Worm (Caenorhabditis elegans) whole organism, early embryonic: ENCODE measurements around the gene doxa-1.

Source experiments
- B0310.2 ChIP-seq: sonication (generic microtip); optimal IDR thresholded peaks from 2 replicates; lab custom pipeline; 2016; ENCODE audit warnings: mild to moderate bottlenecking, missing genetic modification characterization, missing compliant biosample characterization
- F13C5.2 ChIP-seq: sonication (generic microtip); optimal IDR thresholded peaks from 2 replicates; lab custom pipeline; 2017; ENCODE audit warnings: mild to moderate bottlenecking, missing genetic modification characterization, inconsistent platforms, missing compliant biosample characterization
- aly-1 ChIP-seq: sonication (generic microtip); optimal IDR thresholded peaks from 2 replicates; lab custom pipeline; 2016; ENCODE audit warnings: missing genetic modification characterization, missing compliant biosample characterization
- ama-1 ChIP-seq: fragments of 150-350 bp; optimal IDR thresholded peaks from 2 replicates; lab custom pipeline; 2014
- ceh-13 ChIP-seq: fragments of 200-800 bp; sonication (Bioruptor generic); optimal IDR thresholded peaks from 2 replicates; lab custom pipeline; 2018; ENCODE audit warnings: mild to moderate bottlenecking, missing genetic modification characterization, missing compliant biosample characterization
- ceh-36 ChIP-seq: sonication (generic microtip); optimal IDR thresholded peaks from 2 replicates; lab custom pipeline; 2016; ENCODE audit warnings: missing genetic modification characterization, inconsistent platforms, missing compliant biosample characterization
- ets-7 ChIP-seq: sonication (generic microtip); optimal IDR thresholded peaks from 2 replicates; lab custom pipeline; 2016; ENCODE audit warnings: missing genotype, missing genetic modification characterization, missing compliant biosample characterization
- flt-1 ChIP-seq: fragments of 200-800 bp; sonication (Bioruptor generic); IDR thresholded peaks from 2 replicates; pipeline ENCODE4 v1.3.6; 2022; ENCODE audit warnings: missing genetic modification characterization, missing compliant biosample characterization
- hmbx-1 ChIP-seq: sonication (generic microtip); optimal IDR thresholded peaks from 2 replicates; lab custom pipeline; 2016; ENCODE audit warnings: mild to moderate bottlenecking, missing genetic modification characterization, missing compliant biosample characterization
- hmg-4 ChIP-seq: fragments of 200-800 bp; sonication (Bioruptor generic); optimal IDR thresholded peaks from 2 replicates; lab custom pipeline; 2018; ENCODE audit warnings: mild to moderate bottlenecking, missing genetic modification characterization, missing compliant biosample characterization
- hnd-1 ChIP-seq: sonication (generic microtip); optimal IDR thresholded peaks from 2 replicates; lab custom pipeline; 2016; ENCODE audit warnings: missing genetic modification characterization, missing compliant biosample characterization
- pes-1 ChIP-seq: fragments of 200-800 bp; sonication (Bioruptor generic); IDR thresholded peaks from 2 replicates; pipeline ENCODE4 v1.3.6; 2022; ENCODE audit warnings: missing genetic modification reagents, missing genetic modification characterization, missing compliant biosample characterization
- scrt-1 ChIP-seq: fragments of 200-800 bp; sonication (Bioruptor generic); IDR thresholded peaks from 2 replicates; pipeline ENCODE4 v1.3.6; 2022; ENCODE audit warnings: missing genetic modification characterization, missing compliant biosample characterization
- sea-1 ChIP-seq: fragments of 200-800 bp; sonication (Bioruptor generic); conservative IDR thresholded peaks from 2 replicates; pipeline ENCODE4 v1.3.6; 2022; ENCODE audit warnings: missing genetic modification characterization, missing compliant biosample characterization
- tbx-11 ChIP-seq: fragments of 200-800 bp; sonication (Bioruptor generic); IDR thresholded peaks from 2 replicates; pipeline ENCODE4 v1.3.6; 2022; ENCODE audit warnings: missing genetic modification characterization, missing compliant biosample characterization
- tbx-37 ChIP-seq: fragments of 200-800 bp; sonication (Bioruptor generic); conservative IDR thresholded peaks from 2 replicates; pipeline ENCODE4 v1.3.6; 2022; ENCODE audit warnings: missing genetic modification reagents, missing genetic modification characterization, missing compliant biosample characterization
- tra-4 ChIP-seq: sonication (generic microtip); optimal IDR thresholded peaks from 2 replicates; lab custom pipeline; 2017; ENCODE audit warnings: missing genetic modification characterization, missing compliant biosample characterization

The doxa-1 gene

DNA sequence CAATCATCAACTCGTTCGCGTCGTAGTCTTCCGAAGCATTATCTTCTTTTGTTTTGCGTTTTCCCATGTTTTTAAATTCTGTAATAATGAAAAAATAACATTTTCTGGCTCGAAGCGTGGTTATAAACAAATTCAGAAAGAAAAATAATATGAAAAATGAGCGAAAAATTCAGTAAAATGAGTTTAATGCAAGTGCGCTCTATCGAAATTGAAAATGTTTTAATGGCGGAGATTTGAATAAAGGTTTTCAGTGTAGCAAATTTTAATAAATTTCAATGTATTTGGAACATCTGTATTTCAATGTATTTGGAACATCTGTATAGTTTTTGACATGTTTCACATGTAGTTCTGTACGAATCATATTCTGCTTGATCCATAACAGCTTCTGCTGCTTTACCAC, 33.6 kb downstream of the doxa-1 start, which contains the start of gene rha-2:
Gene rha-2 (minus strand): TSS at position 80 of the 400 bp plus-strand sequence.
- TF ChIP-seq sea-1 = no peak
- no peak for TF ChIP-seq hnd-1 (tag; lab: Kevin White, UChicago)
- no peak for TF ChIP-seq tbx-37
- TF ChIP-seq tra-4 = no peak
- no peak for TF ChIP-seq pes-1
- no peak for TF ChIP-seq B0310.2 (tag; lab: Kevin White, UChicago)
- TF ChIP-seq F13C5.2 (tag; lab: Kevin White, UChicago) = no peak
- TF ChIP-seq scrt-1 (GFP tag; lab: Robert Waterston, UW) = no peak
- no peak for TF ChIP-seq ceh-13
- no peak for TF ChIP-seq tbx-11 (GFP tag; lab: Robert Waterston, UW)

ce11 chrIII:8616587-8616986, 35.7 kb downstream of the doxa-1 start, which contains the start of gene C06E1.11:
C06E1.11 (minus strand) TSS chrIII:8616687.
- TF ChIP-seq ceh-36 (tag; lab: Kevin White, UChicago) (no peak), ama-1 (lab: Kevin White, UChicago) (no peak), ets-7 (tag; lab: Kevin White, UChicago) (no peak), sea-1 (no peak), hmbx-1 (tag; lab: Kevin White, UChicago) (no peak), tbx-11 (GFP tag; lab: Robert Waterston, UW) (no peak), F13C5.2 (tag; lab: Kevin White, UChicago) (no peak), tbx-37 (no peak), pes-1 (no peak), ceh-13 (no peak), B0310.2 (tag; lab: Kevin White, UChicago) (no peak), aly-1 (tag; lab: Kevin White, UChicago) (no peak), scrt-1 (GFP tag; lab: Robert Waterston, UW) (no peak), tra-4 (no peak), hnd-1 (tag; lab: Kevin White, UChicago) (no peak), flt-1 (GFP tag; lab: Robert Waterston, UW) (no peak), hmg-4 (GFP tag; lab: Kevin White, UChicago) (no peak)

- TF ChIP-seq B0310.2 (tag; lab: Kevin White, UChicago) = no peak
- no peak for TF ChIP-seq tra-4
- no peak for TF ChIP-seq ets-7 (tag; lab: Kevin White, UChicago)
- no peak for TF ChIP-seq F13C5.2 (tag; lab: Kevin White, UChicago)
- no peak for TF ChIP-seq tbx-37
- TF ChIP-seq hmbx-1 (tag; lab: Kevin White, UChicago) = no peak
- no peak for TF ChIP-seq pes-1
Measured at ce11 chrIII:8618412-8618960, 37.6 kb downstream of the doxa-1 start, which contains the start of gene C13G5.2. C13G5.2 (minus strand) TSS chrIII:8618462.

DNA sequence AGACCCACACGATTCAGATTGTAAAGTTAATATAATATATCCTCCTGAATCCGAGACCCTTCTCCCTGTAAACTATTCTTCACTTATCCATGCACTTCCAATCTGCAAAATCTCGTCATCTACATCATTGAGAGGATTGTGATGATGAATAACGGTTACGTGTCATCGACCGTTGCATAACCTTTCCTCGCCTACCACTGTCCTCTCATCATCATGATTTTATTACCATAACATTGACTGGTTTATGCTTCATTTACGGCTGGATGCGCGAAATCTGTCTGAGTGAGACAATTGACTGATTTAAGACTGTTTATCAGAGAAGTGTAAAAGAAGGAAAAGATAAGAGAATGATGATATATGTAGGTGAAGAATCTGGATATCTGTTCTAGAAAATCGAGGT, 39.4 kb downstream of the doxa-1 start:
- TF ChIP-seq ceh-13 (no peak), ets-7 (tag; lab: Kevin White, UChicago) (no peak), hmg-4 (GFP tag; lab: Kevin White, UChicago) (no peak), aly-1 (tag; lab: Kevin White, UChicago) (no peak)

- no peak for TF ChIP-seq sea-1
- no peak for TF ChIP-seq F13C5.2 (tag; lab: Kevin White, UChicago)
- TF ChIP-seq ama-1 (lab: Kevin White, UChicago) = no peak
- TF ChIP-seq tbx-11 (GFP tag; lab: Robert Waterston, UW) = no peak
- TF ChIP-seq scrt-1 (GFP tag; lab: Robert Waterston, UW) = no peak
- no peak for TF ChIP-seq B0310.2 (tag; lab: Kevin White, UChicago)
- no peak for TF ChIP-seq tra-4
- no peak for TF ChIP-seq hnd-1 (tag; lab: Kevin White, UChicago)
Measured at ce11 chrIII:8621002-8621401, 40.1 kb downstream of the doxa-1 start.

- no peak for TF ChIP-seq hmg-4 (GFP tag; lab: Kevin White, UChicago)
- TF ChIP-seq hmbx-1 (tag; lab: Kevin White, UChicago) = no peak
- TF ChIP-seq sea-1 = no peak
- no peak for TF ChIP-seq B0310.2 (tag; lab: Kevin White, UChicago)
Measured at ce11 chrIII:8621982-8622381, 41.1 kb downstream of the doxa-1 start.

- TF ChIP-seq hnd-1 (tag; lab: Kevin White, UChicago) = no peak
- no peak for TF ChIP-seq ceh-36 (tag; lab: Kevin White, UChicago)
- no peak for TF ChIP-seq scrt-1 (GFP tag; lab: Robert Waterston, UW)
- TF ChIP-seq tra-4 = no peak
- TF ChIP-seq tbx-37 = no peak
- no peak for TF ChIP-seq B0310.2 (tag; lab: Kevin White, UChicago)
- no peak for TF ChIP-seq F13C5.2 (tag; lab: Kevin White, UChicago)
- TF ChIP-seq flt-1 (GFP tag; lab: Robert Waterston, UW) = no peak
- TF ChIP-seq sea-1 = no peak
- no peak for TF ChIP-seq aly-1 (tag; lab: Kevin White, UChicago)
- no peak for TF ChIP-seq ets-7 (tag; lab: Kevin White, UChicago)
- TF ChIP-seq hmbx-1 (tag; lab: Kevin White, UChicago) = no peak
- no peak for TF ChIP-seq pes-1
- TF ChIP-seq tbx-11 (GFP tag; lab: Robert Waterston, UW) = no peak
Measured at ce11 chrIII:8622435-8622834, 41.5 kb downstream of the doxa-1 start, which contains the start of gene ceh-16. ceh-16 (plus strand) TSS chrIII:8622735.

DNA sequence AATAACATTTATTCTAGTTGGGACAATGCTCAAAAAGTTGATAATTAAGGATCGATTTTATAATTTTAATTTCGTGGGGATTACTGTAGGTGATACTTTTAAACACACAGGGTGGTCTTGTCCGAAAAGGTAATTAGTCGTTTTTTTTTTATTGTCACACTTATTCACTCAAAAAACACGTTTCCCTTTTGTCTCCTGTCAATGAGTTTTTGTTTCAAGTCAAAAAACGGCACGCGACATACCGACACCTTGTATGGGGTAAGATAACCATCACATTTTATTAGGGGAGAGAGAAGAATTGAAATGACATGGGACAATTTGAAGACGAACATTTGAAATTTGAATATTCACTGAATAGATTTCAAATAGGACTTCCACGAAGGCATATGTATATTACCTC, 44.2 kb downstream of the doxa-1 start:
- no peak for TF ChIP-seq pes-1
- TF ChIP-seq aly-1 (tag; lab: Kevin White, UChicago) = no peak
- TF ChIP-seq ama-1 (lab: Kevin White, UChicago) = no peak
- no peak for TF ChIP-seq flt-1 (GFP tag; lab: Robert Waterston, UW)
- TF ChIP-seq tbx-37 = no peak
- TF ChIP-seq tbx-11 (GFP tag; lab: Robert Waterston, UW) = no peak
- TF ChIP-seq B0310.2 (tag; lab: Kevin White, UChicago) = no peak
- no peak for TF ChIP-seq ceh-36 (tag; lab: Kevin White, UChicago)
- TF ChIP-seq ets-7 (tag; lab: Kevin White, UChicago) = no peak
- TF ChIP-seq tra-4 = no peak
- TF ChIP-seq hnd-1 (tag; lab: Kevin White, UChicago) = no peak
- no peak for TF ChIP-seq F13C5.2 (tag; lab: Kevin White, UChicago)
- no peak for TF ChIP-seq hmg-4 (GFP tag; lab: Kevin White, UChicago)
- TF ChIP-seq sea-1 = no peak
- TF ChIP-seq hmbx-1 (tag; lab: Kevin White, UChicago) = no peak
- no peak for TF ChIP-seq scrt-1 (GFP tag; lab: Robert Waterston, UW)
